Worm (Caenorhabditis elegans): ENCODE results near the gene C02D5.2.

Gene C02D5.2

ce11 chrIII:8556836-8557385 lies at the start of gene C02D5.2 (continued):
- no peak for TF ChIP-seq unc-62 (GFP tag; optimal IDR thresholded peaks at IDR 0.05 in 1 of 2)
- TF ChIP-seq unc-62 (tag; optimal IDR thresholded peaks at IDR 0.05): no peak
- TF ChIP-seq dmd-6 (GFP tag; IDR thresholded peaks at IDR 0.05): peak; percentile 45
- TF ChIP-seq nhr-28 (tag; optimal IDR thresholded peaks at IDR 0.05): peak; percentile 53
- peak; percentile 49 for TF ChIP-seq hlh-11 (tag; optimal IDR thresholded peaks at IDR 0.05)
- no peak for TF ChIP-seq Y105C5A.15 (GFP tag; IDR thresholded peaks at IDR 0.05)
- TF ChIP-seq dve-1 (tag; optimal IDR thresholded peaks at IDR 0.05; ENCODE audit: insufficient read depth): peak; percentile 52
- TF ChIP-seq mxl-2 (GFP tag; conservative IDR thresholded peaks at IDR 0.05): no peak
- no peak for TF ChIP-seq aha-1 (tag)
- peak; percentile 21 for TF ChIP-seq lin-13 (GFP tag; optimal IDR thresholded peaks at IDR 0.05)
- TF ChIP-seq daf-8 (GFP tag; IDR thresholded peaks at IDR 0.05): no peak
- TF ChIP-seq tag-97 (GFP tag; IDR thresholded peaks at IDR 0.05): no peak
- TF ChIP-seq nhr-25 (tag; optimal IDR thresholded peaks at IDR 0.05; ENCODE audit: borderline replicate concordance, insufficient read depth): no peak
- TF ChIP-seq ceh-28 (tag; optimal IDR thresholded peaks at IDR 0.05): no peak
- no peak for TF ChIP-seq zag-1 (tag; optimal IDR thresholded peaks at IDR 0.05)
- no peak for TF ChIP-seq sdz-12 (GFP tag; optimal IDR thresholded peaks at IDR 0.05)
- TF ChIP-seq lim-7 (GFP tag; IDR thresholded peaks at IDR 0.05): no peak
- no peak for TF ChIP-seq nhr-76 (tag; optimal IDR thresholded peaks at IDR 0.05)
- no peak for TF ChIP-seq daf-12 (tag; optimal IDR thresholded peaks at IDR 0.05)
- TF ChIP-seq Y5F2A.4 (GFP tag; optimal IDR thresholded peaks at IDR 0.05): no peak
- TF ChIP-seq unc-130 (GFP tag; optimal IDR thresholded peaks at IDR 0.05): no peak
- TF ChIP-seq nhr-111 (GFP tag; optimal IDR thresholded peaks at IDR 0.05): no peak
- TF ChIP-seq ZK337.2 (GFP tag; IDR thresholded peaks at IDR 0.05): no peak
- TF ChIP-seq ceh-82 (tag; optimal IDR thresholded peaks at IDR 0.05): no peak
- no peak for TF ChIP-seq nhr-6 (tag; optimal IDR thresholded peaks at IDR 0.05)
- no peak for TF ChIP-seq lin-29 (GFP tag; IDR thresholded peaks at IDR 0.05)
- TF ChIP-seq jun-1 (tag; optimal IDR thresholded peaks at IDR 0.05): no peak
- no peak for TF ChIP-seq pqm-1 (tag; optimal IDR thresholded peaks at IDR 0.05)
- no peak for TF ChIP-seq D1046.2 (GFP tag; IDR thresholded peaks at IDR 0.05)
- TF ChIP-seq ztf-7 (tag; optimal IDR thresholded peaks at IDR 0.05): no peak
- TF ChIP-seq F26F4.8 (GFP tag; conservative IDR thresholded peaks at IDR 0.05): no peak
- no peak for TF ChIP-seq mdt-29 (GFP tag; IDR thresholded peaks at IDR 0.05)
- TF ChIP-seq daf-19 (GFP tag; conservative IDR thresholded peaks at IDR 0.05): no peak
- TF ChIP-seq nhr-48 (tag; optimal IDR thresholded peaks at IDR 0.05): no peak
- TF ChIP-seq ceh-20 (GFP tag; IDR thresholded peaks at IDR 0.05): no peak
- no peak for TF ChIP-seq gei-8 (GFP tag; optimal IDR thresholded peaks at IDR 0.05)
- no peak for TF ChIP-seq ceh-62 (tag; optimal IDR thresholded peaks at IDR 0.05)
- TF ChIP-seq nhr-10 (tag; optimal IDR thresholded peaks at IDR 0.05): peak; percentile 51
- no peak for TF ChIP-seq zfp-2 (tag; optimal IDR thresholded peaks at IDR 0.05)
- no peak for TF ChIP-seq tra-1 (GFP tag; IDR thresholded peaks at IDR 0.05)
- no peak for TF ChIP-seq nhr-77 (tag; optimal IDR thresholded peaks at IDR 0.05)
- peak in 1 of 2 experiments; percentile 40 for TF ChIP-seq mdl-1 (tag; optimal IDR thresholded peaks at IDR 0.05)
- TF ChIP-seq hif-1 (tag; optimal IDR thresholded peaks at IDR 0.05): peak in 1 of 2 experiments; percentile 32
- no peak for TF ChIP-seq F49E8.2 (tag; optimal IDR thresholded peaks at IDR 0.05; ENCODE audit: borderline replicate concordance)
- TF ChIP-seq lsy-2 (tag; optimal IDR thresholded peaks at IDR 0.05): peak in 1 of 2 experiments; percentile 49
- no peak for TF ChIP-seq set-16 (GFP tag; IDR thresholded peaks at IDR 0.05)
- no peak for TF ChIP-seq spr-3 (GFP tag; optimal IDR thresholded peaks at IDR 0.05)
- TF ChIP-seq mxl-3 (GFP tag; optimal IDR thresholded peaks at IDR 0.05): no peak
- TF ChIP-seq fkh-10 (GFP tag; optimal IDR thresholded peaks at IDR 0.05): no peak
- no peak for TF ChIP-seq dmd-8 (GFP tag; IDR thresholded peaks at IDR 0.05)
- TF ChIP-seq nhr-42 (GFP tag; IDR thresholded peaks at IDR 0.05): no peak
- TF ChIP-seq pha-4 (GFP tag; IDR thresholded peaks at IDR 0.05): no peak
- no peak for TF ChIP-seq pha-4 (tag; optimal IDR thresholded peaks at IDR 0.05)

Measured in whole organism, L4 larva.